Fruit fly (Drosophila melanogaster): ENCODE data around the gene Dus2.

Gene Dus2

dm6 chrX:14199967-14200531, 37.7 kb upstream of the Dus2 start, which contains the start of gene CG11590 (continued):
- TF ChIP-seq stwl (tag; optimal IDR thresholded peaks at IDR 0.05) = peak; percentile 42
- TF ChIP-seq MESR4 (GFP tag; optimal IDR thresholded peaks at IDR 0.05) = peak; percentile 38
- no peak for TF ChIP-seq fru (optimal IDR thresholded peaks at IDR 0.05)
- TF ChIP-seq pzg (GFP tag; optimal IDR thresholded peaks at IDR 0.05) = peak; percentile 27
- peak; percentile 6 for TF ChIP-seq kah (GFP tag; optimal IDR thresholded peaks at IDR 0.05)
- TF ChIP-seq HLHmδ (GFP tag; optimal IDR thresholded peaks at IDR 0.05) = no peak
- peak; percentile 8; the same call in 1 of the 3 replicates for TF ChIP-seq row (GFP tag; IDR thresholded peaks at IDR 0.05)
- no peak for TF ChIP-seq onecut (GFP tag; IDR thresholded peaks at IDR 0.05)

- no peak for TF ChIP-seq CG16863 (GFP tag; optimal IDR thresholded peaks at IDR 0.05)
- peak; percentile 18; the same call in 2 of the 3 replicates for TF ChIP-seq row (GFP tag; IDR thresholded peaks at IDR 0.05)
- TF ChIP-seq rib (GFP tag; IDR thresholded peaks at IDR 0.05) = no peak
- TF ChIP-seq CG6254 (GFP tag; optimal IDR thresholded peaks at IDR 0.05) = no peak
- peak; percentile 51 for TF ChIP-seq Myb (GFP tag; optimal IDR thresholded peaks at IDR 0.05)
- no peak for TF ChIP-seq gce (GFP tag; IDR thresholded peaks at IDR 0.05)
- no peak for TF ChIP-seq tin (GFP tag; optimal IDR thresholded peaks at IDR 0.05)
- TF ChIP-seq vvl (GFP tag; IDR thresholded peaks at IDR 0.05) = peak; percentile 27
- TF ChIP-seq CG4730 (GFP tag; IDR thresholded peaks at IDR 0.05) = no peak
- TF ChIP-seq CG15514 (GFP tag; optimal IDR thresholded peaks at IDR 0.05) = peak; percentile 38
- TF ChIP-seq YL-1 (GFP tag; optimal IDR thresholded peaks at IDR 0.05) = no peak
- TF ChIP-seq peb (GFP tag; IDR thresholded peaks at IDR 0.05) = no peak
- TF ChIP-seq Dfd (GFP tag; optimal IDR thresholded peaks at IDR 0.05) = no peak
- TF ChIP-seq crp (GFP tag; optimal IDR thresholded peaks at IDR 0.05) = peak; percentile 15 to 84
- TF ChIP-seq HLH54F (GFP tag; optimal IDR thresholded peaks at IDR 0.05) = no peak
- peak; percentile 34 for TF ChIP-seq pzg (GFP tag; optimal IDR thresholded peaks at IDR 0.05)
- TF ChIP-seq CG4854 (GFP tag; optimal IDR thresholded peaks at IDR 0.05) = no peak
- TF ChIP-seq ssp (GFP tag; IDR thresholded peaks at IDR 0.05) = no peak
- peak; percentile 68 for TF ChIP-seq trem (tag; optimal IDR thresholded peaks at IDR 0.05)
- peak; percentile 23 for TF ChIP-seq sens (GFP tag)
- no peak for TF ChIP-seq shn (GFP tag; optimal IDR thresholded peaks at IDR 0.05)
- peak; percentile 39 for TF ChIP-seq MESR4 (GFP tag; optimal IDR thresholded peaks at IDR 0.05)
- TF ChIP-seq Dad (GFP tag; optimal IDR thresholded peaks at IDR 0.05) = no peak
- no peak for TF ChIP-seq CG7928 (GFP tag; optimal IDR thresholded peaks at IDR 0.05)
- peak; percentile 85 for TF ChIP-seq MBD-R2 (GFP tag; IDR thresholded peaks at IDR 0.05)
- TF ChIP-seq Sry-β (GFP tag; optimal IDR thresholded peaks at IDR 0.05) = peak; percentile 15
- peak; percentile 13 for TF ChIP-seq BEAF-32 (GFP tag; optimal IDR thresholded peaks at IDR 0.05)
- TF ChIP-seq mirr (GFP tag; optimal IDR thresholded peaks at IDR 0.05) = no peak
- TF ChIP-seq CG3847 (GFP tag; IDR thresholded peaks at IDR 0.05) = peak; percentile 37
- no peak for TF ChIP-seq prd (optimal IDR thresholded peaks at IDR 0.05)
- no peak for TF ChIP-seq prd (GFP tag; IDR thresholded peaks at IDR 0.05)
Observed at dm6 chrX:14201178-14201577, 36.6 kb upstream of the Dus2 start, which contains the start of gene Prp16. Prp16 (plus strand) TSS chrX:14201362.

dm6 chrX:14208426-14209208, 29.2 kb upstream of the Dus2 start:
- TF ChIP-seq Fer1 (GFP tag; optimal IDR thresholded peaks at IDR 0.05) (peak; percentile 33), row (GFP tag; IDR thresholded peaks at IDR 0.05) (peak; percentile 17; the same call in 1 of the 3 replicates), dmrt99B (tag; optimal IDR thresholded peaks at IDR 0.05) (peak; percentile 74), Usf (GFP tag; optimal IDR thresholded peaks at IDR 0.05) (no peak), pum (GFP tag; optimal IDR thresholded peaks at IDR 0.05) (peak; percentile 46), NC2α (GFP tag; optimal IDR thresholded peaks at IDR 0.05) (no peak), Rfx (GFP tag; IDR thresholded peaks at IDR 0.05) (peak; percentile 15; the same call in 1 of the 2 replicates), ap (GFP tag; IDR thresholded peaks at IDR 0.05) (peak; percentile 58; the same call in 1 of the 2 replicates), Dip2 (GFP tag; IDR thresholded peaks at IDR 0.05) (no peak), chinmo (GFP tag; IDR thresholded peaks at IDR 0.05; ENCODE audit: partially characterized antibody) (peak; percentile 54; the same call in 1 of the 4 replicates), Blimp-1 (GFP tag; optimal IDR thresholded peaks at IDR 0.05) (peak; percentile 77), CG1603 (tag; optimal IDR thresholded peaks at IDR 0.05) (peak; percentile 40), sna (GFP tag; IDR thresholded peaks at IDR 0.05; ENCODE audit: partially characterized antibody) (no peak)

Measured in whole organism, embryonic.